Worm (Caenorhabditis elegans): ENCODE results near the gene W04E12.3.
"Not testable (repeated sequence)": the region's sequence is repeated elsewhere in the genome, so short reads cannot be mapped to it uniquely, and the experiment has no call there.

ce11 chrV:19711646-19712045, 30.1 kb upstream of the W04E12.3 start, which contains the start of gene Y43F8C.23:
- not testable (repeated sequence) for TF ChIP-seq pha-4 (GFP tag; IDR thresholded peaks at IDR 0.05); pha-4 (tag; optimal IDR thresholded peaks at IDR 0.05); ztf-11 (tag; optimal IDR thresholded peaks at IDR 0.05); nhr-41 (GFP tag; IDR thresholded peaks at IDR 0.05); nhr-76 (tag; optimal IDR thresholded peaks at IDR 0.05); set-16 (GFP tag; IDR thresholded peaks at IDR 0.05); fkh-10 (GFP tag; optimal IDR thresholded peaks at IDR 0.05); fos-1 (tag; optimal IDR thresholded peaks at IDR 0.05); unc-62 (GFP tag; optimal IDR thresholded peaks at IDR 0.05 in 1 of 2); unc-62 (tag; optimal IDR thresholded peaks at IDR 0.05); attf-4 (tag; optimal IDR thresholded peaks at IDR 0.05); nhr-237 (tag; optimal IDR thresholded peaks at IDR 0.05); ceh-82 (tag; optimal IDR thresholded peaks at IDR 0.05); spr-1 (tag; optimal IDR thresholded peaks at IDR 0.05); daf-12 (tag; optimal IDR thresholded peaks at IDR 0.05)
